Worm (Caenorhabditis elegans) whole organism, L1 larva: Measurements from ENCODE around the gene srh-19.

ENCODE experiments used
- C04F5.9 ChIP-seq: sonication (generic microtip); optimal IDR thresholded peaks from 2 replicates; lab custom pipeline; 2016; ENCODE audit warnings: missing genetic modification characterization, missing compliant biosample characterization
- C16A3.4 ChIP-seq: fragments of 150-350 bp; optimal IDR thresholded peaks from 2 replicates; lab custom pipeline; 2014; ENCODE audit warnings: missing biosample characterization, missing genetic modification characterization
- F16B12.6 ChIP-seq: fragments of 150-350 bp; optimal IDR thresholded peaks from 2 replicates; lab custom pipeline; 2014; ENCODE audit warnings: missing biosample characterization, missing genetic modification characterization
- aly-2 ChIP-seq: fragments of 150-350 bp; optimal IDR thresholded peaks from 2 replicates; lab custom pipeline; 2014; ENCODE audit warnings: missing biosample characterization, missing genetic modification characterization
- ama-1 ChIP-seq: fragments of 150-350 bp; optimal IDR thresholded peaks from 2 replicates; lab custom pipeline; 2014
- blmp-1 ChIP-seq: fragments of 150-350 bp; optimal IDR thresholded peaks from 2 replicates; lab custom pipeline; 2014; ENCODE audit warnings: missing biosample characterization, missing genetic modification characterization
- ceh-8 ChIP-seq: fragments of 200-800 bp; sonication (Bioruptor generic); optimal IDR thresholded peaks from 2 replicates; lab custom pipeline; 2018; ENCODE audit warnings: mild to moderate bottlenecking, missing genetic modification characterization, moderate library complexity, missing compliant biosample characterization
- ceh-90 ChIP-seq: sonication (generic microtip); optimal IDR thresholded peaks from 2 replicates; lab custom pipeline; 2016; ENCODE audit warnings: missing genetic modification characterization, missing compliant biosample characterization
- ces-1 ChIP-seq: fragments of 150-350 bp; optimal IDR thresholded peaks from 2 replicates; lab custom pipeline; 2014; ENCODE audit warnings: missing biosample characterization, missing genetic modification reagents, missing genetic modification characterization
- dsc-1 ChIP-seq: sonication (generic microtip); optimal IDR thresholded peaks from 2 replicates; lab custom pipeline; 2016; ENCODE audit warnings: mild to moderate bottlenecking, missing genetic modification characterization, missing compliant biosample characterization
- efl-1 ChIP-seq, 4 experiments: fragments of 150-350 bp; optimal IDR thresholded peaks in 3 of 4; peaks in 1 of 4; 1 replicate in 1 of 4; 2 replicates in 3 of 4; lab custom pipeline; 2014; ENCODE audit warnings: missing biosample characterization in 2 of 4, missing genetic modification characterization in 2 of 4, missing genetic modification reagents in 2 of 4
- efl-3 ChIP-seq: fragments of 200-800 bp; sonication (Bioruptor generic); optimal IDR thresholded peaks from 2 replicates; lab custom pipeline; 2018; ENCODE audit warnings: mild to moderate bottlenecking, missing genetic modification characterization, missing compliant biosample characterization
- elt-2 ChIP-seq: sonication (generic microtip); optimal IDR thresholded peaks from 2 replicates; lab custom pipeline; 2016; ENCODE audit warnings: missing genetic modification characterization, mild to moderate bottlenecking, inconsistent platforms, missing compliant biosample characterization, missing genetic modification reagents
- elt-3 ChIP-seq, 6 experiments: fragments of 150-350 bp in 1 of 6; sonication (generic microtip); optimal IDR thresholded peaks; 2 replicates each; lab custom pipeline; 2017 to 2018; ENCODE audit warnings: missing biosample characterization in 6 of 6, missing genetic modification characterization in 6 of 6, inconsistent platforms in 1 of 6
- ets-5 ChIP-seq: fragments of 200-800 bp; sonication (Bioruptor generic); IDR thresholded peaks from 2 replicates; pipeline ENCODE4 v1.3.6; 2022; ENCODE audit warnings: missing genetic modification characterization, missing compliant biosample characterization
- fkh-10 ChIP-seq: sonication (generic microtip); optimal IDR thresholded peaks from 2 replicates; lab custom pipeline; 2017; ENCODE audit warnings: missing biosample characterization, missing genetic modification reagents, missing genetic modification characterization
- fkh-8 ChIP-seq: sonication (generic microtip); optimal IDR thresholded peaks from 2 replicates; lab custom pipeline; 2016; ENCODE audit warnings: mild to moderate bottlenecking, missing genetic modification characterization, missing compliant biosample characterization
- fos-1 ChIP-seq: fragments of 150-350 bp; optimal IDR thresholded peaks from 2 replicates; lab custom pipeline; 2014; ENCODE audit warnings: missing biosample characterization, missing genetic modification characterization
- irx-1 ChIP-seq: sonication (generic microtip); optimal IDR thresholded peaks from 2 replicates; lab custom pipeline; 2016; ENCODE audit warnings: missing genetic modification characterization, missing compliant biosample characterization
- lin-13 ChIP-seq: fragments of 150-350 bp; optimal IDR thresholded peaks from 2 replicates; lab custom pipeline; 2014; ENCODE audit warnings: missing biosample characterization, missing genetic modification reagents, missing genetic modification characterization
- lin-14 ChIP-seq: fragments of 200-800 bp; sonication (Bioruptor generic); optimal IDR thresholded peaks from 2 replicates; lab custom pipeline; 2018; ENCODE audit warnings: mild to moderate bottlenecking, missing genetic modification characterization, moderate library complexity, missing compliant biosample characterization
- lin-35 ChIP-seq, 2 experiments: fragments of 150-350 bp; optimal IDR thresholded peaks; 2 replicates each; lab custom pipeline; 2014; ENCODE audit warnings: missing biosample characterization in 2 of 2, missing genetic modification characterization in 2 of 2, missing genetic modification reagents in 2 of 2
- lin-39 ChIP-seq: fragments of 150-350 bp; optimal IDR thresholded peaks from 2 replicates; lab custom pipeline; 2014; ENCODE audit warnings: missing biosample characterization, missing genetic modification reagents, missing genetic modification characterization
- lsy-2 ChIP-seq, 2 experiments: fragments of 150-350 bp; optimal IDR thresholded peaks; 2 replicates each; lab custom pipeline; 2014; ENCODE audit warnings: missing biosample characterization in 2 of 2, missing genetic modification characterization in 2 of 2
- mef-2 ChIP-seq: fragments of 150-350 bp; optimal IDR thresholded peaks from 2 replicates; lab custom pipeline; 2014; ENCODE audit warnings: missing biosample characterization, missing genetic modification characterization
- mep-1 ChIP-seq: fragments of 150-350 bp; optimal IDR thresholded peaks from 2 replicates; lab custom pipeline; 2014; ENCODE audit warnings: missing biosample characterization, missing genetic modification characterization
- nhr-19 ChIP-seq: fragments of 200-800 bp; sonication (Bioruptor generic); conservative IDR thresholded peaks from 2 replicates; pipeline ENCODE4 v1.3.6; 2022; ENCODE audit warnings: missing genetic modification characterization, missing compliant biosample characterization
- nhr-28 ChIP-seq: fragments of 150-350 bp; optimal IDR thresholded peaks from 2 replicates; lab custom pipeline; 2014; ENCODE audit warnings: missing biosample characterization, missing genetic modification characterization
- nhr-47 ChIP-seq: sonication (generic microtip); optimal IDR thresholded peaks from 2 replicates; lab custom pipeline; 2016; ENCODE audit warnings: mild to moderate bottlenecking, missing genetic modification characterization, moderate library complexity, missing compliant biosample characterization
- nhr-71 ChIP-seq: sonication (generic microtip); optimal IDR thresholded peaks from 2 replicates; lab custom pipeline; 2016; ENCODE audit warnings: mild to moderate bottlenecking, missing genetic modification characterization, moderate library complexity, missing compliant biosample characterization
- nhr-76 ChIP-seq: sonication (generic microtip); optimal IDR thresholded peaks from 2 replicates; lab custom pipeline; 2017; ENCODE audit warnings: missing biosample characterization, missing genetic modification characterization
- nhr-85 ChIP-seq: sonication (generic microtip); peaks from one replicate; lab custom pipeline; 2016; ENCODE audit warnings: missing genetic modification characterization, inconsistent platforms, missing compliant biosample characterization
- pag-3 ChIP-seq: sonication (generic microtip); optimal IDR thresholded peaks from 2 replicates; lab custom pipeline; 2017; ENCODE audit warnings: missing genetic modification characterization, mild to moderate bottlenecking, missing compliant biosample characterization, antibody characterized with exemption, borderline replicate concordance; ENCODE audit not compliant: insufficient read depth
- rnt-1 ChIP-seq: sonication (generic microtip); optimal IDR thresholded peaks from 2 replicates; lab custom pipeline; 2016; ENCODE audit warnings: mild to moderate bottlenecking, missing genetic modification characterization, moderate library complexity, missing compliant biosample characterization
- skn-1 ChIP-seq: fragments of 150-350 bp; optimal IDR thresholded peaks from 2 replicates; lab custom pipeline; 2014; ENCODE audit warnings: missing biosample characterization, missing genetic modification characterization
- sox-4 ChIP-seq: sonication (generic microtip); optimal IDR thresholded peaks from 2 replicates; lab custom pipeline; 2016; ENCODE audit warnings: missing genetic modification characterization, missing compliant biosample characterization
- sup-37 ChIP-seq: fragments of 200-800 bp; sonication (Bioruptor generic); optimal IDR thresholded peaks from 2 replicates; lab custom pipeline; 2018; ENCODE audit warnings: mild to moderate bottlenecking, missing genetic modification characterization, missing compliant biosample characterization
- unc-130 ChIP-seq: fragments of 150-350 bp; optimal IDR thresholded peaks from 2 replicates; lab custom pipeline; 2017; ENCODE audit warnings: missing biosample characterization, missing genetic modification characterization, inconsistent platforms
- unc-30 ChIP-seq: sonication (generic microtip); optimal IDR thresholded peaks from 2 replicates; lab custom pipeline; 2017; ENCODE audit warnings: missing biosample characterization, missing genetic modification characterization
- unc-86 ChIP-seq: sonication (generic microtip); optimal IDR thresholded peaks from 2 replicates; lab custom pipeline; 2016; ENCODE audit warnings: missing genetic modification characterization, missing compliant biosample characterization
- unc-98 ChIP-seq: fragments of 200-800 bp; sonication (Bioruptor generic); IDR thresholded peaks from 2 replicates; pipeline ENCODE4 v1.3.6; 2022; ENCODE audit warnings: missing genetic modification characterization, missing compliant biosample characterization
- xbp-1 ChIP-seq: sonication (generic microtip); optimal IDR thresholded peaks from 2 replicates; lab custom pipeline; 2016; ENCODE audit warnings: missing genetic modification characterization, missing compliant biosample characterization
- ztf-11 ChIP-seq, 2 experiments: sonication (generic microtip); optimal IDR thresholded peaks; 2 replicates each; lab custom pipeline; 2016 to 2017; ENCODE audit warnings: missing genetic modification characterization in 2 of 2, missing biosample characterization in 1 of 2, missing compliant biosample characterization in 1 of 2
- ztf-4 ChIP-seq: fragments of 150-350 bp; optimal IDR thresholded peaks from 2 replicates; lab custom pipeline; 2014; ENCODE audit warnings: missing biosample characterization, missing genetic modification characterization

srh-19 gene

ce11 chrX:1451240-1451639 is 38.3 kb downstream of the srh-19 start:
- no peak for TF ChIP-seq unc-86 (tag; lab: Kevin White, UChicago)
- no peak for TF ChIP-seq sox-4 (tag; lab: Kevin White, UChicago)
- TF ChIP-seq ztf-11 (tag; optimal IDR thresholded peaks at IDR 0.05; lab: Kevin White, UChicago): no peak
- TF ChIP-seq unc-130 (tag; lab: Kevin White, UChicago): no peak
- no peak for TF ChIP-seq efl-1 (optimal IDR thresholded peaks at IDR 0.05; lab: Kevin White, UChicago)
- no peak for TF ChIP-seq efl-1 (GFP tag; optimal IDR thresholded peaks at IDR 0.05 in 1 of 2; lab: Kevin White, UChicago)
- no peak for TF ChIP-seq efl-3 (GFP tag; lab: Kevin White, UChicago)
- no peak for TF ChIP-seq fkh-10 (GFP tag; lab: Kevin White, UChicago)
- TF ChIP-seq unc-30 (tag; lab: Kevin White, UChicago): no peak
- no peak for TF ChIP-seq F16B12.6
- no peak for TF ChIP-seq lin-13 (GFP tag; lab: Kevin White, UChicago)
- TF ChIP-seq unc-98 (GFP tag; lab: Robert Waterston, UW): no peak
- TF ChIP-seq lin-39 (tag; lab: Kevin White, UChicago): no peak
- TF ChIP-seq dsc-1 (tag; lab: Kevin White, UChicago): no peak

- TF ChIP-seq sup-37 (GFP tag; lab: Kevin White, UChicago): no peak
- TF ChIP-seq elt-3 (tag; optimal IDR thresholded peaks at IDR 0.05; lab: Kevin White, UChicago): no peak
- TF ChIP-seq nhr-85 (tag; lab: Kevin White, UChicago): peak; percentile 65
- TF ChIP-seq ztf-4 (tag; lab: Kevin White, UChicago): peak; percentile 2
- peak in 1 of 2 experiments; percentile 20 for TF ChIP-seq lsy-2 (tag; optimal IDR thresholded peaks at IDR 0.05; lab: Kevin White, UChicago)
- TF ChIP-seq elt-2 (tag; lab: Kevin White, UChicago): no peak
- TF ChIP-seq ceh-90: no peak
- peak; percentile 59 for TF ChIP-seq ama-1 (lab: Kevin White, UChicago)
- TF ChIP-seq fkh-10 (GFP tag; lab: Kevin White, UChicago): no peak
- TF ChIP-seq aly-2 (tag; lab: Kevin White, UChicago): peak; percentile 15
Observed at ce11 chrX:1451816-1452602, 39.1 kb downstream of the srh-19 start.

DNA sequence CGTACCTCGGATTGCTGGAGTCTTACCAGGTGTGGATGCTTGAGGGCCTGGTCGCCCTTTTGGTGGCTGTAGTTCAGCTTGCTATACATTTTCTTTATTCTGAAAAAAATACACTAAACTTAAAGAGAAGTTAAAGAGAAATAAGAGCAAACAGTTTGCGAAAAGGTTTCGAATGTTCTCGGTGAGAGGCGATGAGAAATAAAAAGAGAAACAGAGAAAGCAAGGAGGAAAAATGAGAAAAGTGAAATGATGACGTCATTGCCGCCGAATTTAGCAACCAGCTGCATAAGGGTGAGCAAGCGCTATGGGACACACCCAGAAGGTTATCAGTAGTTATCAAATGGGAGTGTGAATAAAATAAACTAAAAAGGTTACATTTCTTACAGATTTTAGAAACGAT is 40.8 kb downstream of the srh-19 start, which contains the start of gene cebp-1:
TSS of gene cebp-1 (minus strand) at position 99 of the 400 bp plus-strand sequence.
- TF ChIP-seq lin-14 (GFP tag; lab: Kevin White, UChicago) (no peak), lin-35 (GFP tag; optimal IDR thresholded peaks at IDR 0.05; lab: Kevin White, UChicago) (peak in 1 of 2 experiments; percentile 0), mef-2 (tag; lab: Kevin White, UChicago) (peak; percentile 59), ztf-4 (tag; lab: Kevin White, UChicago) (peak; percentile 22), efl-1 (optimal IDR thresholded peaks at IDR 0.05; lab: Kevin White, UChicago) (no peak), efl-1 (GFP tag; optimal IDR thresholded peaks at IDR 0.05 in 1 of 2; lab: Kevin White, UChicago) (peak in 1 of 2 experiments; percentile 69), C04F5.9 (tag; lab: Kevin White, UChicago) (no peak), ceh-90 (no peak), C16A3.4 (no peak), mep-1 (tag; lab: Kevin White, UChicago) (peak; percentile 46), nhr-19 (GFP tag; lab: Robert Waterston, UW) (0 out of 2 replicates have a peak, but pooled peaks have one; percentile 2), elt-3 (tag; optimal IDR thresholded peaks at IDR 0.05; lab: Kevin White, UChicago) (no peak), nhr-71 (peak; percentile 19), skn-1 (peak; percentile 39), elt-2 (tag; lab: Kevin White, UChicago) (peak; percentile 21), rnt-1 (tag; lab: Kevin White, UChicago) (peak; percentile 10), blmp-1 (peak; percentile 89), pag-3 (tag; lab: Kevin White, UChicago) (no peak), nhr-85 (tag; lab: Kevin White, UChicago) (no peak)

ce11 chrX:1454385-1454784 is 41.4 kb downstream of the srh-19 start:
- TF ChIP-seq fos-1 (tag; lab: Kevin White, UChicago) (peak; percentile 100), fkh-8 (tag; lab: Kevin White, UChicago) (peak; percentile 96), nhr-76 (no peak), unc-98 (GFP tag; lab: Robert Waterston, UW) (peak; percentile 14; the same call in 1 of the 2 replicates), ets-5 (GFP tag; lab: Robert Waterston, UW) (no peak), irx-1 (tag; lab: Kevin White, UChicago) (peak; percentile 64), xbp-1 (peak; percentile 90), mep-1 (tag; lab: Kevin White, UChicago) (peak; percentile 84), nhr-28 (tag; lab: Kevin White, UChicago) (no peak), ces-1 (GFP tag; lab: Kevin White, UChicago) (no peak), ceh-8 (GFP tag; lab: Kevin White, UChicago) (peak; percentile 37), sup-37 (GFP tag; lab: Kevin White, UChicago) (peak; percentile 55), nhr-47 (tag; lab: Kevin White, UChicago) (peak; percentile 90), elt-2 (tag; lab: Kevin White, UChicago) (peak; percentile 61), aly-2 (tag; lab: Kevin White, UChicago) (peak; percentile 46), unc-130 (tag; lab: Kevin White, UChicago) (no peak)
